Fruit fly (Drosophila melanogaster) whole organism, pupa: ENCODE data around the gene for.

Experiments used
- CG10348 ChIP-seq: fragments of 200-800 bp; sonication (Bioruptor generic); IDR thresholded peaks from 2 replicates; pipeline ENCODE4 v1.3.6; 2022; ENCODE audit warnings: missing biosample characterization, missing genetic modification characterization
- CG12605 ChIP-seq: fragments of 200-800 bp; sonication (Bioruptor generic); IDR thresholded peaks from 2 replicates; pipeline ENCODE4 v1.3.6; 2022; ENCODE audit warnings: missing biosample characterization, missing genetic modification characterization
- CG13204 ChIP-seq: fragments of 200-800 bp; sonication (Bioruptor generic); optimal IDR thresholded peaks from 2 replicates; lab custom pipeline; 2018; ENCODE audit warnings: missing biosample characterization, mild to moderate bottlenecking, missing genetic modification characterization, moderate library complexity
- CG14655 ChIP-seq: fragments of 200-800 bp; sonication (Bioruptor generic); optimal IDR thresholded peaks from 3 replicates; lab custom pipeline; 2017; ENCODE audit warnings: mild to moderate bottlenecking, missing biosample characterization, missing genetic modification reagents, missing genetic modification characterization
- CG15710 ChIP-seq: fragments of 200-800 bp; sonication (Bioruptor generic); optimal IDR thresholded peaks from 2 replicates; lab custom pipeline; 2018; ENCODE audit warnings: missing biosample characterization, mild to moderate bottlenecking, missing genetic modification characterization, moderate library complexity
- CG17806 ChIP-seq: fragments of 200-800 bp; sonication (Bioruptor generic); optimal IDR thresholded peaks from 2 replicates; lab custom pipeline; 2018; ENCODE audit warnings: missing biosample characterization, mild to moderate bottlenecking, missing genetic modification characterization, moderate library complexity
- CG32121 ChIP-seq: fragments of 200-800 bp; sonication (Bioruptor generic); IDR thresholded peaks from 2 replicates; pipeline ENCODE4 v1.3.6; 2022; ENCODE audit warnings: missing biosample characterization, missing genetic modification characterization
- CG34367 ChIP-seq: fragments of 200-800 bp; sonication (Bioruptor generic); optimal IDR thresholded peaks from 2 replicates; lab custom pipeline; 2018; ENCODE audit warnings: missing biosample characterization, mild to moderate bottlenecking, missing genetic modification characterization
- CG4496 ChIP-seq: fragments of 200-800 bp; sonication (Bioruptor generic); IDR thresholded peaks from 3 replicates; pipeline ENCODE4 v1.3.6; 2022; ENCODE audit warnings: missing biosample characterization, missing genetic modification characterization
- CG8159 ChIP-seq: fragments of 200-800 bp; sonication (Bioruptor generic); optimal IDR thresholded peaks from 3 replicates; lab custom pipeline; 2018; ENCODE audit warnings: missing biosample characterization, mild to moderate bottlenecking, missing genetic modification characterization, moderate library complexity
- CG8301 ChIP-seq: fragments of 200-800 bp; sonication (Bioruptor generic); optimal IDR thresholded peaks from 2 replicates; lab custom pipeline; 2018; ENCODE audit warnings: missing biosample characterization, mild to moderate bottlenecking, missing genetic modification characterization
- CG9948 ChIP-seq: fragments of 200-800 bp; sonication (Bioruptor generic); optimal IDR thresholded peaks from 2 replicates; lab custom pipeline; 2018; ENCODE audit warnings: missing biosample characterization, mild to moderate bottlenecking, missing genetic modification characterization, moderate library complexity
- D1 ChIP-seq: fragments of 200-800 bp; sonication (Bioruptor generic); optimal IDR thresholded peaks from 2 replicates; lab custom pipeline; 2018; ENCODE audit warnings: missing biosample characterization, mild to moderate bottlenecking, missing genetic modification characterization, moderate library complexity
- EcR ChIP-seq: fragments of 200-800 bp; sonication (Bioruptor generic); optimal IDR thresholded peaks from 3 replicates; lab custom pipeline; 2019; ENCODE audit warnings: missing biosample characterization, missing genetic modification characterization, mild to moderate bottlenecking, moderate library complexity, missing genetic modification reagents
- Ets98B ChIP-seq: fragments of 200-800 bp; sonication (Bioruptor generic); IDR thresholded peaks from 2 replicates; pipeline ENCODE4 v1.3.6; 2022; ENCODE audit warnings: missing biosample characterization, missing genetic modification characterization
- Pif1A ChIP-seq: fragments of 200-800 bp; sonication (Bioruptor generic); optimal IDR thresholded peaks from 3 replicates; lab custom pipeline; 2016; ENCODE audit warnings: missing biosample characterization, missing genetic modification characterization
- Pif1B ChIP-seq: fragments of 200-800 bp; sonication (Bioruptor generic); optimal IDR thresholded peaks from 3 replicates; lab custom pipeline; 2016; ENCODE audit warnings: missing biosample characterization, missing genetic modification characterization
- Snoo ChIP-seq: fragments of 200-800 bp; sonication (Bioruptor generic); optimal IDR thresholded peaks from 3 replicates; lab custom pipeline; 2017; ENCODE audit warnings: missing biosample characterization, mild to moderate bottlenecking, missing genetic modification characterization, inconsistent platforms
- fd96Ca ChIP-seq: fragments of 200-800 bp; sonication (Bioruptor generic); IDR thresholded peaks from 3 replicates; pipeline ENCODE4 v1.3.6; 2022; ENCODE audit warnings: missing biosample characterization, missing genetic modification characterization
- gl ChIP-seq: fragments of 200-800 bp; sonication (Bioruptor generic); optimal IDR thresholded peaks from 2 replicates; lab custom pipeline; 2018; ENCODE audit warnings: missing biosample characterization, mild to moderate bottlenecking, missing genetic modification characterization
- rn ChIP-seq: fragments of 200-800 bp; sonication (Bioruptor generic); IDR thresholded peaks from 2 replicates; pipeline ENCODE4 v1.3.6; 2022; ENCODE audit warnings: missing biosample characterization, missing genetic modification characterization

The for gene

DNA sequence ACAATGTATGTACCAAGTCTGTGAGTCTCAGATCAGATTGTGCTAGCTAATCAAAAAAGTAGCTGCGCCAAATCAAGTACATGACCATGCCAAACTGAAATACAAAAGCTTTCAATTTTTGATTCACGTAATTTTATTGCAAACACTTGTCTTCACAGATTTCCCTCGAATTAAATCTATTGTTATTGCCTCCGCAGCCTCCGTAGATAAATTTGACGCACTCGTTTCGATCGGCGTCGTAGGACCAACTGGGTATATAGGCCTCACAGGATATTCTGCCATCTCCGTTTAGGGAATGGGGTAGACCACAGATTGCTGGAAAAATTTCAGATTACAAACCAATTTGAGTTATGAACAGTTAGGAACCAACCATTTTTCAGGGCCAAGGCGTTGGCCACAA is 38.2 kb upstream of the for start, which contains the start of gene CG43165:
Gene CG43165, minus strand, starts transcription at position 101 of the 400 bp plus-strand sequence.
- TF ChIP-seq CG4496 (GFP tag; lab: Robert Waterston, UW) (0 out of 3 replicates have a peak, but pooled peaks have one; percentile 19), D1 (tag; lab: Kevin White, UChicago) (no peak)
- TF ChIP-seq, all 21 proteins: peak for 1

DNA sequence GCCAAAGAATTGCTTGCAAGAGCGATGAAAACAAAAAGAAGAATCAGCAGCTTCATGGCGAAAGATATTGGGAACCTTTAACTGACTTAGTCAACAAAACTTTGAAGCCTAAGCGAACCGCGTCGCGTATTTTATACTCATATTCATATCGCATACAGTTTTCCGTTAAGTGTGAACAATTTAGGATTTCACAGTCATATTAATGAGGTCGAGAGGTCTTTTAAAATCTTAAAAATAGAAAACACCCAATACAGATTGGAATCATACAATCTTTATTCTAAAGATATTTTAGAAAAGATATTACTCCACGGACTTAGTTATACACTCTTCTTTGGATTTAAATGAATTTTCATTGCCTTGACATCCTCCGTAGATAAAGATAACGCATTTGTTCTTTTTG is 37.1 kb upstream of the for start, which contains the start of gene Acp24A4:
Gene Acp24A4, minus strand, starts transcription at position 101 of the 400 bp plus-strand sequence.
- TF ChIP-seq CG10348 (GFP tag; lab: Robert Waterston, UW) = no peak

DNA sequence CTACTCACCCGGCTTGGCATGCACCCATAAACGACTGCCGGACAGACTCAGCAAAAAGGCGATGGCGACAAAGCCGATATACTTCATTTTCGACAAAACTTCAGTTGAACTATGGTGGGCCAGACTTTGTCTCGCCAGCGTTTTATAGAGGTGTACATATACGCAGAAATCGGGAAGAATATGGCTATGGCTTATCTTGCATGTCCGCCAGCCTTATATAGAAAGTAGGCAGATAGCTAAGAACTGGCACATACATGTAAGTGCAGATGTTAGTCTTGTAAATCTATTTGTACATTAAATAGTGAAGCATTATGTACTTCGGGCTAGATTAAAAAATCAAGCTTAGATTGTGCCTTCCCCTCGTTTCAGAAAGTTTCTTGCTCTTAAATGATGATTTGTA is 36.3 kb upstream of the for start, which contains the start of gene CG3513:
Gene CG3513, minus strand, starts transcription at position 101 of the 400 bp plus-strand sequence.
- TF ChIP-seq CG15710 (tag; lab: Kevin White, UChicago) (no peak), CG34367 (no peak), CG8159 (tag; lab: Kevin White, UChicago) (no peak), Snoo (no peak), Ets98B (no peak), fd96Ca (GFP tag; lab: Robert Waterston, UW) (no peak), CG12605 (no peak)
- TF ChIP-seq, all 21 proteins: peak for 0

DNA sequence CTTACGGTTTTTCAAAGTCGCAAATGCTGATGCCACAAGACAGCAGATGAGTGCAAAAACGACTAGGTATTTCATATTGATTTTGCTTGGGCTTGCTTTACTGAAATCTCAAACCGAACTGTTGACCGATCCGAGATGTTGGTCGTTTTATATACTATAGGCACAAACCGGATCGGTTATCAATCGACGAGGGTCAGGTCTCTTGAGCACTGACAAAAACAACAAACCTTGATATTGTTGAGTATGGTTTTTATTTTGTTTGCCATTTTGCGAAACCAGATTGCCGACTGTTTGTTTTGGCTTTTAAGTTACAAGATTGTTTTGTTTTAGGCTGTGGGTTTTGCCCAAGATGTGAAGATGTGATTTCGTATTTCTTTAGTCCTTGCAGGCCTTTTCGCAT is 35.7 kb upstream of the for start, which contains the start of gene CG16704:
Gene CG16704, minus strand, starts transcription at position 122 of the 400 bp plus-strand sequence.
- TF ChIP-seq CG14655 (GFP tag; lab: Kevin White, UChicago) (no peak), fd96Ca (GFP tag; lab: Robert Waterston, UW) (no peak), CG15710 (tag; lab: Kevin White, UChicago) (no peak), CG17806 (tag; lab: Kevin White, UChicago) (no peak), Pif1B (GFP tag; lab: Kevin White, UChicago) (no peak), CG10348 (GFP tag; lab: Robert Waterston, UW) (no peak), CG9948 (tag; lab: Kevin White, UChicago) (no peak), Ets98B (no peak), Pif1A (GFP tag; lab: Kevin White, UChicago) (no peak), CG4496 (GFP tag; lab: Robert Waterston, UW) (no peak), CG13204 (no peak), CG8301 (tag; lab: Kevin White, UChicago) (no peak), D1 (tag; lab: Kevin White, UChicago) (no peak), Snoo (no peak)
- TF ChIP-seq, all 21 proteins: peak for 0

DNA sequence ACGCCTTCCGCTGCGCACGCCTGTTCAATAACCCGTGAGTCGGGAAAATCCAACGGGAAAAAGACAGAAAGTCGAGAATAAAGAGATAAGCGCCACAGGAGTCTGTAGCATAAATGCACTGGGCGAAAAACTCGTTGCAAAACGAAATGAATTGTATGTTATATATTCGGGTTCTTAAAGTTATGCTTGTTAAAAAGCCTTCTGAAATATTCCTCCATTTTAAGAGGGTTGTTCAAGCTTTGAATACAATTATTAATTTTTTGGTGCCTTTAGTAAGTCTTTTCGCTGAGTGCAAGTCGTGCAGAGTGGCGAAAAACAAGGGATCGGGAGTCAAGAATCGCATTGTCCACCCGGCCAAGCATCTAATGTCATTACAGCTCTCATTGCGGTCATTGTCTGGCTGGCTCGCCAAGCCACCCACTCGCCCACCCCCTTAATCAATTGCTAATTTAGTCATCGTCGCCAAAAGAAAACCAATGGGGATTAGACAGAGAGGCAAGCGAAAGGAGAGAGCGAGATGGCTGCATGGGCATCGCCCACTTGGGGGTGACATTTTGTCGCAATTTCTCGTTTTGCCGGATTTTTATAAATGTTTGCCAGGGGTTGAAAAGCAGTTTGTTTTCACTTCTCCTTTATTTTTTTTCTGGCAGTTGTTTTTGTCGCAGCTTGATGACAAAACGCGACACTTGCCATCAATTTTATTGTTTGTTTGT is 28.5 kb upstream of the for start:
- TF ChIP-seq EcR (GFP tag; lab: Kevin White, UChicago) (no peak), CG8159 (tag; lab: Kevin White, UChicago) (peak; percentile 16)
- TF ChIP-seq, all 21 proteins: peak for 1

DNA sequence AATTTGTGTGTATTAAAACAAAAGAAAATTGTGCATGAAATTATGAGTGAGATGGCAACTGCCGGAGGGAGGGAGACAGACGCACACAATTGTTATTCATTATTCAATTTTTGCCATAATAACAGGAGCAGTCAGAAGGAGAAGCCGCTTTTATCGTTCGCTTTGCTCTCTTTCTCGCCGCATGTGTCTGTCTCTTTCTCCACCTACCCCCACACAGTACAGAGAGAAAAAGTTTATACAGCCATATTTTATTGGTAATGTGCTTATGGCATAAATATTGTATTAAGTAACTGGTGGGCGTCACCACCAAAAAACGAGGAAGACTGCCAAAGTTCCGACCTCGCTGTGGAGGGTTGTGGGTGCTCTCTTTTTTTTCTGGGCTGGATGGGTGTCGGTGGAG is 25.7 kb upstream of the for start:
- TF ChIP-seq rn = no peak
- no peak for TF ChIP-seq CG8159 (tag; lab: Kevin White, UChicago)
- TF ChIP-seq fd96Ca (GFP tag; lab: Robert Waterston, UW) = no peak
- no peak for TF ChIP-seq Ets98B
- no peak for TF ChIP-seq CG4496 (GFP tag; lab: Robert Waterston, UW)
- TF ChIP-seq CG34367 = no peak
- TF ChIP-seq CG10348 (GFP tag; lab: Robert Waterston, UW) = no peak
- TF ChIP-seq CG13204 = no peak
- TF ChIP-seq CG32121 (GFP tag; lab: Robert Waterston, UW) = no peak
- no peak for TF ChIP-seq Pif1B (GFP tag; lab: Kevin White, UChicago)
- no peak for TF ChIP-seq CG12605
- no peak for TF ChIP-seq gl
- TF ChIP-seq CG17806 (tag; lab: Kevin White, UChicago) = no peak
- no peak for TF ChIP-seq Snoo

DNA sequence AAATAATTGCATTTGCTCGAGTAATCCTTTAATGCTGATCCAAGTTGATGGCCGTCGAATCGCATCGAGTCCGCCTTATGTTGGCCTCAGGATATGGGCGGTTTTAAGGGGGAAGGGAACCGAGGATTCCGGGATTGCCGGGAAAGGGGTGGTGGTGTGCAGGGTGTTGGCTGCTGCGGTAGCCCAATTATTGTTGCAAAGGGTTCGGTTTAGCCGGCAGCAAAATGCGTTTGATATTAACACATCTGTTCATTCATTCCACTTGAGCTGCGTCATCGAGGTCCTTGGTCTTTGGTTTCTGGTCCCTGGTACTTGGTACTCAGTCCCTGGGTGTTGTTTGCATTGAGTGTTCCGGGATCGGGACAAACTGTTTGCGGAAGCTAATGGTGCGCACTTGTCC is 24.6 kb upstream of the for start:
- TF ChIP-seq CG34367 = no peak
- TF ChIP-seq Pif1B (GFP tag; lab: Kevin White, UChicago) = no peak
- no peak for TF ChIP-seq CG17806 (tag; lab: Kevin White, UChicago)
- no peak for TF ChIP-seq CG9948 (tag; lab: Kevin White, UChicago)
- TF ChIP-seq D1 (tag; lab: Kevin White, UChicago) = no peak
- TF ChIP-seq CG14655 (GFP tag; lab: Kevin White, UChicago) = no peak
- TF ChIP-seq fd96Ca (GFP tag; lab: Robert Waterston, UW) = no peak
- no peak for TF ChIP-seq rn
- no peak for TF ChIP-seq CG8159 (tag; lab: Kevin White, UChicago)
- no peak for TF ChIP-seq Ets98B
- TF ChIP-seq EcR (GFP tag; lab: Kevin White, UChicago) = no peak
- TF ChIP-seq Pif1A (GFP tag; lab: Kevin White, UChicago) = no peak
- TF ChIP-seq, all 21 proteins: peak for 0
